Worm (Caenorhabditis elegans): Measurements from ENCODE around the gene ire-1.
A peak's percentile ranks its signal among the peaks of the same experiment; 100 is the strongest.

Gene ire-1

ce11 chrII:8138015-8138546 lies 13.4 kb upstream of the ire-1 start, which contains the start of gene cdc-48.2:
cdc-48.2 (plus strand) TSS chrII:8138496.
- no peak for TF ChIP-seq cebp-1 (GFP tag; IDR thresholded peaks at IDR 0.05)
- peak; percentile 4 for TF ChIP-seq cebp-1 (tag; optimal IDR thresholded peaks at IDR 0.05)
- TF ChIP-seq attf-5 (GFP tag; optimal IDR thresholded peaks at IDR 0.05): peak; percentile 36
- no peak for TF ChIP-seq ztf-18 (tag; optimal IDR thresholded peaks at IDR 0.05)
- no peak for TF ChIP-seq ZK185.1 (tag; optimal IDR thresholded peaks at IDR 0.05; ENCODE audit: poor library complexity, severe bottlenecking)
- peak; percentile 2 for TF ChIP-seq nhr-80 (tag; optimal IDR thresholded peaks at IDR 0.05)
- no peak for TF ChIP-seq tbp1 (GFP tag; optimal IDR thresholded peaks at IDR 0.05)
- 0 out of 2 replicates have a peak, but pooled peaks have one; percentile 14 for TF ChIP-seq hmg-1.2 (GFP tag; IDR thresholded peaks at IDR 0.05)
- 0 out of 2 replicates have a peak, but pooled peaks have one; percentile 17 for TF ChIP-seq rcor-1 (GFP tag; IDR thresholded peaks at IDR 0.05)
- TF ChIP-seq ceh-100 (GFP tag; IDR thresholded peaks at IDR 0.05): 0 out of 2 replicates have a peak, but pooled peaks have one; percentile 9

- 0 out of 2 replicates have a peak, but pooled peaks have one; percentile 9 for TF ChIP-seq egrh-3 (GFP tag; IDR thresholded peaks at IDR 0.05)
- TF ChIP-seq lsl-1 (GFP tag; optimal IDR thresholded peaks at IDR 0.05): peak; percentile 13
- peak; percentile 39 for TF ChIP-seq K12H6.12 (tag; optimal IDR thresholded peaks at IDR 0.05)
- TF ChIP-seq F39B2.1 (GFP tag; IDR thresholded peaks at IDR 0.05): no peak
- peak; percentile 23 for TF ChIP-seq efl-1 (GFP tag; optimal IDR thresholded peaks at IDR 0.05)
- no peak for TF ChIP-seq snpc-1.1 (tag; optimal IDR thresholded peaks at IDR 0.05; ENCODE audit: insufficient read depth)
- peak; percentile 46; the same call in 1 of the 2 replicates for TF ChIP-seq mcd-1 (GFP tag; IDR thresholded peaks at IDR 0.05)
- TF ChIP-seq ceh-100 (GFP tag; IDR thresholded peaks at IDR 0.05): peak; percentile 86
- no peak for TF ChIP-seq F57A8.1 (GFP tag; optimal IDR thresholded peaks at IDR 0.05)
Observed at ce11 chrII:8137379-8137778, 12.7 kb upstream of the ire-1 start.

- TF ChIP-seq B0035.1 (tag; optimal IDR thresholded peaks at IDR 0.05): no peak
- TF ChIP-seq dpff-1 (tag; optimal IDR thresholded peaks at IDR 0.05): no peak
- no peak for TF ChIP-seq B0336.3 (GFP tag; IDR thresholded peaks at IDR 0.05)
- TF ChIP-seq F49E8.2 (tag; optimal IDR thresholded peaks at IDR 0.05; ENCODE audit: insufficient read depth): no peak
- no peak for TF ChIP-seq snpc-1.3 (tag; optimal IDR thresholded peaks at IDR 0.05; ENCODE audit: insufficient read depth)
- no peak for TF ChIP-seq Y53G8AR.9 (GFP tag; conservative IDR thresholded peaks at IDR 0.05)
- no peak for TF ChIP-seq F57A8.1 (GFP tag; optimal IDR thresholded peaks at IDR 0.05)
- TF ChIP-seq Y67H2A.10 (GFP tag; conservative IDR thresholded peaks at IDR 0.05): no peak
- no peak for TF ChIP-seq nhr-90 (tag; optimal IDR thresholded peaks at IDR 0.05)
- no peak for TF ChIP-seq attf-3 (GFP tag; conservative IDR thresholded peaks at IDR 0.05)
- no peak for TF ChIP-seq ztf-22 (GFP tag; optimal IDR thresholded peaks at IDR 0.05)
- TF ChIP-seq egl-18 (GFP tag; IDR thresholded peaks at IDR 0.05): no peak
- no peak for TF ChIP-seq mcd-1 (GFP tag; IDR thresholded peaks at IDR 0.05)
- no peak for TF ChIP-seq nfyb-1 (GFP tag; IDR thresholded peaks at IDR 0.05)
- TF ChIP-seq F52B5.7 (tag; optimal IDR thresholded peaks at IDR 0.05): no peak
- TF ChIP-seq madf-3 (GFP tag; IDR thresholded peaks at IDR 0.05): no peak
- TF ChIP-seq bed-1 (GFP tag; IDR thresholded peaks at IDR 0.05): no peak
- no peak for TF ChIP-seq nfya-2 (GFP tag; IDR thresholded peaks at IDR 0.05)
- no peak for TF ChIP-seq xnd-1 (tag; optimal IDR thresholded peaks at IDR 0.05)
Observed at ce11 chrII:8136818-8137217, 12.1 kb upstream of the ire-1 start, which contains the start of gene ctns-1. ctns-1 (minus strand) TSS chrII:8136918.

Measured in whole organism, young adult.